Worm (Caenorhabditis elegans) whole organism, young adult: ENCODE measurements around the gene fbxa-185.

Experiments
- B0261.1 ChIP-seq: sonication (generic microtip); optimal IDR thresholded peaks from 2 replicates; lab custom pipeline; 2016; ENCODE audit warnings: mild to moderate bottlenecking, missing genetic modification characterization, moderate library complexity, missing compliant biosample characterization
- F10E7.11 ChIP-seq: sonication (generic microtip); optimal IDR thresholded peaks from 2 replicates; lab custom pipeline; 2017; ENCODE audit warnings: mild to moderate bottlenecking, missing genetic modification characterization, moderate library complexity, missing compliant biosample characterization
- F49E8.2 ChIP-seq: sonication (generic microtip); optimal IDR thresholded peaks from 3 replicates; lab custom pipeline; 2017; ENCODE audit warnings: missing genetic modification characterization, mild to moderate bottlenecking, missing compliant biosample characterization, antibody characterized with exemption, moderate library complexity; ENCODE audit not compliant: insufficient read depth
- F57C9.4 ChIP-seq: sonication (generic microtip); optimal IDR thresholded peaks from 2 replicates; lab custom pipeline; 2017; ENCODE audit warnings: mild to moderate bottlenecking, missing genetic modification characterization, missing compliant biosample characterization
- K12H6.12 ChIP-seq: fragments of 200-800 bp; sonication (Bioruptor generic); optimal IDR thresholded peaks from 2 replicates; lab custom pipeline; 2018; ENCODE audit warnings: mild to moderate bottlenecking, missing genetic modification characterization, missing compliant biosample characterization
- Y53F4B.3 ChIP-seq: fragments of 200-800 bp; sonication (Bioruptor generic); IDR thresholded peaks from 2 replicates; pipeline ENCODE4 v1.3.6; 2022; ENCODE audit warnings: missing genetic modification reagents, missing genetic modification characterization, missing compliant biosample characterization
- Y56A3A.18 ChIP-seq: fragments of 200-800 bp; sonication (Bioruptor generic); IDR thresholded peaks from 2 replicates; pipeline ENCODE4 v1.3.6; 2022; ENCODE audit warnings: missing genetic modification reagents, missing genetic modification characterization, missing compliant biosample characterization
- ama-1 ChIP-seq, 3 experiments: fragments of 150-350 bp in 1 of 3; sonication (generic microtip) in 2 of 3; optimal IDR thresholded peaks; 2 replicates each; lab custom pipeline; 2014 to 2018; ENCODE audit warnings: missing biosample characterization in 2 of 3, missing genetic modification characterization in 2 of 3, missing genetic modification reagents in 2 of 3
- aptf-2 ChIP-seq: fragments of 200-800 bp; sonication (Bioruptor generic); conservative IDR thresholded peaks from 2 replicates; pipeline ENCODE4 v1.3.6; 2022; ENCODE audit warnings: missing genetic modification reagents, missing genetic modification characterization, missing compliant biosample characterization
- athp-1 ChIP-seq: sonication (generic microtip); optimal IDR thresholded peaks from 2 replicates; lab custom pipeline; 2017; ENCODE audit warnings: mild to moderate bottlenecking, missing genetic modification characterization, missing compliant biosample characterization
- attf-6 ChIP-seq: fragments of 200-800 bp; sonication (Bioruptor generic); IDR thresholded peaks from 2 replicates; pipeline ENCODE4 v1.3.6; 2022; ENCODE audit warnings: missing genetic modification reagents, missing genetic modification characterization, missing compliant biosample characterization
- bed-1 ChIP-seq: fragments of 200-800 bp; sonication (Bioruptor generic); IDR thresholded peaks from 2 replicates; pipeline ENCODE4 v1.3.6; 2022; ENCODE audit warnings: missing genetic modification reagents, missing genetic modification characterization, missing compliant biosample characterization
- bed-2 ChIP-seq: fragments of 200-800 bp; sonication (Bioruptor generic); IDR thresholded peaks from 2 replicates; pipeline ENCODE4 v1.3.6; 2022; ENCODE audit warnings: missing genetic modification reagents, missing genetic modification characterization, missing compliant biosample characterization
- ceh-40 ChIP-seq: fragments of 200-800 bp; sonication (Bioruptor generic); IDR thresholded peaks from 2 replicates; pipeline ENCODE4 v1.3.6; 2022; ENCODE audit warnings: missing genetic modification characterization, missing compliant biosample characterization
- ceh-79 ChIP-seq: sonication (generic microtip); optimal IDR thresholded peaks from 2 replicates; lab custom pipeline; 2017; ENCODE audit warnings: mild to moderate bottlenecking, missing genetic modification characterization, missing compliant biosample characterization
- die-1 ChIP-seq: sonication (generic microtip); optimal IDR thresholded peaks from 2 replicates; lab custom pipeline; 2016; ENCODE audit warnings: missing genotype, mild to moderate bottlenecking, missing genetic modification characterization, missing compliant biosample characterization
- dox-1 ChIP-seq: fragments of 200-800 bp; sonication (Bioruptor generic); IDR thresholded peaks from 2 replicates; pipeline ENCODE4 v1.3.6; 2022; ENCODE audit warnings: missing genetic modification reagents, missing genetic modification characterization, missing compliant biosample characterization
- egl-18 ChIP-seq: fragments of 200-800 bp; sonication (Bioruptor generic); IDR thresholded peaks from 2 replicates; pipeline ENCODE4 v1.3.6; 2022; ENCODE audit warnings: missing genetic modification reagents, missing genetic modification characterization, missing compliant biosample characterization
- egrh-3 ChIP-seq: fragments of 200-800 bp; sonication (Bioruptor generic); IDR thresholded peaks from 2 replicates; pipeline ENCODE4 v1.3.6; 2022; ENCODE audit warnings: missing genetic modification reagents, missing genetic modification characterization, missing compliant biosample characterization
- ekl-4 ChIP-seq: fragments of 200-800 bp; sonication (Bioruptor generic); IDR thresholded peaks from 2 replicates; pipeline ENCODE4 v1.3.6; 2022; ENCODE audit warnings: missing genetic modification reagents, missing genetic modification characterization, missing compliant biosample characterization
- him-1 ChIP-seq: sonication (generic microtip); optimal IDR thresholded peaks from 2 replicates; lab custom pipeline; 2016; ENCODE audit warnings: missing genotype, missing genetic modification reagents, missing genetic modification characterization, missing compliant biosample characterization
- hlh-12 ChIP-seq: sonication (generic microtip); optimal IDR thresholded peaks from 2 replicates; lab custom pipeline; 2016; ENCODE audit warnings: missing genetic modification characterization, missing compliant biosample characterization
- hmg-1.2 ChIP-seq: fragments of 200-800 bp; sonication (Bioruptor generic); IDR thresholded peaks from 2 replicates; pipeline ENCODE4 v1.3.6; 2022; ENCODE audit warnings: missing genetic modification reagents, missing genetic modification characterization, missing compliant biosample characterization
- let-607 ChIP-seq, 2 experiments: fragments of 200-800 bp in 1 of 2; sonication (Bioruptor generic) in 1 of 2; sonication (generic microtip) in 1 of 2; optimal IDR thresholded peaks; 2 replicates each; lab custom pipeline; 2016 to 2018; ENCODE audit warnings: mild to moderate bottlenecking in 2 of 2, missing compliant biosample characterization in 2 of 2, missing genetic modification characterization in 2 of 2, moderate library complexity in 2 of 2, missing genotype in 1 of 2
- lin-54 ChIP-seq: fragments of 200-800 bp; sonication (Bioruptor generic); optimal IDR thresholded peaks from 2 replicates; lab custom pipeline; 2018; ENCODE audit warnings: mild to moderate bottlenecking, missing genetic modification characterization, missing compliant biosample characterization
- madf-8 ChIP-seq: fragments of 200-800 bp; sonication (Bioruptor generic); conservative IDR thresholded peaks from 2 replicates; pipeline ENCODE4 v1.3.6; 2022; ENCODE audit warnings: missing genetic modification reagents, missing genetic modification characterization, missing compliant biosample characterization
- mcd-1 ChIP-seq: fragments of 200-800 bp; sonication (Bioruptor generic); IDR thresholded peaks from 2 replicates; pipeline ENCODE4 v1.3.6; 2022; ENCODE audit warnings: missing genetic modification reagents, missing genetic modification characterization, missing compliant biosample characterization
- mxl-1 ChIP-seq: sonication (generic microtip); optimal IDR thresholded peaks from 2 replicates; lab custom pipeline; 2016; ENCODE audit warnings: missing genetic modification characterization, missing compliant biosample characterization
- nfyb-1 ChIP-seq: fragments of 200-800 bp; sonication (Bioruptor generic); IDR thresholded peaks from 2 replicates; pipeline ENCODE4 v1.3.6; 2022; ENCODE audit warnings: missing genetic modification reagents, missing genetic modification characterization, missing compliant biosample characterization
- nhr-120 ChIP-seq: fragments of 200-800 bp; sonication (Bioruptor generic); IDR thresholded peaks from 2 replicates; pipeline ENCODE4 v1.3.6; 2022; ENCODE audit warnings: missing genetic modification characterization, missing compliant biosample characterization
- rpc-1 ChIP-seq, 2 experiments: fragments of 150-350 bp in 1 of 2; sonication (generic microtip) in 1 of 2; optimal IDR thresholded peaks; 2 replicates each; lab custom pipeline; 2014 to 2018; ENCODE audit warnings: missing biosample characterization in 1 of 2, missing genetic modification characterization in 1 of 2, missing genetic modification reagents in 1 of 2, missing genotype in 1 of 2
- sea-2 ChIP-seq: fragments of 200-800 bp; sonication (Bioruptor generic); IDR thresholded peaks from 2 replicates; pipeline ENCODE4 v1.3.6; 2022; ENCODE audit warnings: missing genetic modification characterization, missing compliant biosample characterization
- snpc-4 ChIP-seq, 5 experiments: fragments of 150-350 bp in 1 of 5; sonication (generic microtip) in 4 of 5; optimal IDR thresholded peaks; 2 replicates each; lab custom pipeline; 2014 to 2018; ENCODE audit warnings: missing genetic modification characterization in 5 of 5, missing biosample characterization in 3 of 5, antibody characterized with exemption in 2 of 5, mild to moderate bottlenecking in 2 of 5, missing compliant biosample characterization in 2 of 5, missing genotype in 2 of 5, moderate library complexity in 2 of 5, missing genetic modification reagents in 1 of 5
- tbp1 ChIP-seq: fragments of 200-800 bp; sonication (Bioruptor generic); optimal IDR thresholded peaks from 2 replicates; lab custom pipeline; 2018; ENCODE audit warnings: mild to moderate bottlenecking, missing genetic modification characterization, missing compliant biosample characterization
- unc-130 ChIP-seq: sonication (generic microtip); optimal IDR thresholded peaks from 2 replicates; lab custom pipeline; 2016; ENCODE audit warnings: missing genetic modification reagents, missing genetic modification characterization, missing compliant biosample characterization
- ztf-28 ChIP-seq: fragments of 200-800 bp; sonication (Bioruptor generic); IDR thresholded peaks from 2 replicates; pipeline ENCODE4 v1.3.6; 2022; ENCODE audit warnings: missing genetic modification reagents, missing genetic modification characterization, missing compliant biosample characterization

The fbxa-185 gene

DNA sequence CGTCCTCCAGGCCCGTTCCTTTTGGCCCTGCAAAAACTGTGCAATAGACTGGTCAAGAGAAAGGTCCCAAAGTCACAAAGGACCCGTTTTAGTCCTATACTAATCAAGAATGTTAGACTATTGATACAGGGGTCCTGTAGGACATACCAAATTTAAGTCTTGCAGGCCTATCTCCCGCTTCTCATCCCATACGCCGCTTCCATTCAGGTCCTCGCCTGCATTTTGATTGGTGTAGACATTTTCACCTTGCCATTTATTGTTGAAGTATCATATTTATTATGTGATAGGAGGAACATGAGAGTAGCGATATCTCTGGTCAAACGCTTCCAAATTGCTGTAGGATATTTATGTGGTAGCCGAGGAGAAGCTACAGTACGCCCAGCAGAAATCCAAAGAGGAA is 14.1 kb upstream of the fbxa-185 start:
- TF ChIP-seq sea-2 (GFP tag; lab: Robert Waterston, UW) (0 out of 2 replicates have a peak, but pooled peaks have one; percentile 56), F57C9.4 (tag; lab: Kevin White, UChicago) (no peak), let-607 (tag; optimal IDR thresholded peaks at IDR 0.05; lab: Kevin White, UChicago) (no peak), ceh-40 (no peak)
- TF ChIP-seq, all 124 proteins: peak for 1

DNA sequence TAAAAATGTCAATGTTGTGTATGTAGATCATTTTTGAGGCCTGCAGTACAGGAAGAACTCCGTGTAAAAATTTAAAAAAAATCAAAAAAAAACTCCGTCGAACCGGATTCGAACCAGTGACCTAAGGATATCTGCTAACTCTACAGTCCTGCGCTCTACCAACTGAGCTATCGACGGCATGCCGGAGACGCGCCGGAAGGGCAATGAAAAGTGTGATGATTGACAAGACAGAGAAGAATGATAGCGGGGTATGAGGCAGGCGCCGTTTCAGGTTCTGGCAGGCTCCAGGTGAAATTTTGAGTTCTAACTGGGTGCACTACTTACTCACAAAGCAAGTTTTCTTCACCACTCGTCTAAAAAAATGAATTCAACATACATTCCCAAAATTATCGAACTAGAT is 13.7 kb upstream of the fbxa-185 start, which contains the start of gene srz-58:
TSS of gene srz-58 (plus strand) at position 362 of the 400 bp plus-strand sequence.
- TF ChIP-seq hmg-1.2 (peak; percentile 19; the same call in 1 of the 2 replicates), him-1 (tag; lab: Kevin White, UChicago) (no peak), hlh-12 (tag; lab: Kevin White, UChicago) (no peak), mcd-1 (peak; percentile 39; the same call in 1 of the 2 replicates), F49E8.2 (tag; lab: Kevin White, UChicago) (no peak), ama-1 (optimal IDR thresholded peaks at IDR 0.05; lab: Kevin White, UChicago) (no peak), ama-1 (GFP tag; optimal IDR thresholded peaks at IDR 0.05; lab: Kevin White, UChicago) (no peak), rpc-1 (optimal IDR thresholded peaks at IDR 0.05; lab: Kevin White, UChicago) (peak; percentile 53), rpc-1 (tag; optimal IDR thresholded peaks at IDR 0.05; lab: Kevin White, UChicago) (peak; percentile 74), mxl-1 (tag; lab: Kevin White, UChicago) (no peak), aptf-2 (GFP tag; lab: Robert Waterston, UW) (no peak), F10E7.11 (tag; lab: Kevin White, UChicago) (no peak), nfyb-1 (GFP tag; lab: Robert Waterston, UW) (0 out of 2 replicates have a peak, but pooled peaks have one; percentile 43), Y56A3A.18 (GFP tag; lab: Robert Waterston, UW) (no peak), Y53F4B.3 (GFP tag; lab: Robert Waterston, UW) (no peak), tbp1 (peak; percentile 89), bed-2 (GFP tag; lab: Robert Waterston, UW) (no peak), die-1 (peak; percentile 3), lin-54 (GFP tag; lab: Kevin White, UChicago) (no peak), bed-1 (no peak), ceh-79 (tag; lab: Kevin White, UChicago) (no peak), unc-130 (GFP tag; lab: Kevin White, UChicago) (no peak), dox-1 (GFP tag; lab: Robert Waterston, UW) (0 out of 2 replicates have a peak, but pooled peaks have one; percentile 20), egl-18 (GFP tag; lab: Robert Waterston, UW) (no peak), egrh-3 (GFP tag; lab: Robert Waterston, UW) (no peak), attf-6 (GFP tag; lab: Robert Waterston, UW) (peak; percentile 69; the same call in 1 of the 2 replicates), madf-8 (no peak), ztf-28 (GFP tag; lab: Robert Waterston, UW) (no peak), athp-1 (tag; lab: Kevin White, UChicago) (no peak), ekl-4 (GFP tag; lab: Robert Waterston, UW) (no peak), snpc-4 (GFP tag; optimal IDR thresholded peaks at IDR 0.05; lab: Kevin White, UChicago) (peak; percentile 4), snpc-4 (tag; optimal IDR thresholded peaks at IDR 0.05; lab: Kevin White, UChicago) (peak in 2 of 4 experiments; percentile 17 to 68), K12H6.12 (tag; lab: Kevin White, UChicago) (no peak), nhr-120 (GFP tag; lab: Robert Waterston, UW) (no peak), B0261.1 (peak; percentile 74)
